Fruit fly (Drosophila melanogaster) whole organism, wandering third instar larva: ENCODE measurements around the gene CG13067.

Experiments used
- Abd-B ChIP-seq: fragments of >200 bp; optimal IDR thresholded peaks from 2 replicates; lab custom pipeline; 2017; ENCODE audit warnings: missing biosample characterization, missing genetic modification characterization
- CG9705 ChIP-seq: fragments of 200-800 bp; sonication (Bioruptor generic); optimal IDR thresholded peaks from 2 replicates; lab custom pipeline; 2018; ENCODE audit warnings: missing biosample characterization, mild to moderate bottlenecking, missing genetic modification characterization
- Dfd ChIP-seq: fragments of >200 bp; optimal IDR thresholded peaks from 2 replicates; lab custom pipeline; 2017; ENCODE audit warnings: missing biosample characterization, missing genetic modification characterization
- Dif ChIP-seq: fragments of 200-275, 200-300 bp; sonication (Bioruptor generic); optimal IDR thresholded peaks from 2 replicates; lab custom pipeline; 2018; ENCODE audit warnings: missing biosample characterization, missing genetic modification characterization; ENCODE audit not compliant: partially characterized antibody
- GATAd ChIP-seq: sonication (Bioruptor generic); optimal IDR thresholded peaks from 2 replicates; lab custom pipeline; 2016; ENCODE audit warnings: missing biosample characterization, missing genetic modification characterization
- HLH106 ChIP-seq: fragments of 200-800 bp; optimal IDR thresholded peaks from 3 replicates; lab custom pipeline; 2019; ENCODE audit warnings: missing biosample characterization, mild to moderate bottlenecking, missing genetic modification characterization, moderate library complexity
- Hnf4 ChIP-seq: fragments of 200-800 bp; sonication (Bioruptor generic); optimal IDR thresholded peaks from 2 replicates; lab custom pipeline; 2016; ENCODE audit warnings: missing biosample characterization, mild to moderate bottlenecking, missing genetic modification characterization
- Hr78 ChIP-seq: fragments of >200 bp; optimal IDR thresholded peaks from 2 replicates; lab custom pipeline; 2017; ENCODE audit warnings: missing biosample characterization, missing genetic modification characterization
- Hr83 ChIP-seq: fragments of 200-300 bp; sonication (Bioruptor generic); optimal IDR thresholded peaks from 2 replicates; lab custom pipeline; 2016; ENCODE audit warnings: missing biosample characterization, mild to moderate bottlenecking, missing genetic modification characterization, moderate library complexity; ENCODE audit not compliant: poor library complexity, severe bottlenecking
- Jra ChIP-seq: sonication (Bioruptor generic); optimal IDR thresholded peaks from 2 replicates; lab custom pipeline; 2016; ENCODE audit warnings: missing biosample characterization, missing genetic modification characterization
- Mio ChIP-seq: sonication (Bioruptor generic); optimal IDR thresholded peaks from 2 replicates; lab custom pipeline; 2016; ENCODE audit warnings: missing biosample characterization, missing genetic modification characterization
- Myc ChIP-seq: fragments of >200 bp; optimal IDR thresholded peaks from 2 replicates; lab custom pipeline; 2017
- N ChIP-seq: fragments of >200 bp; optimal IDR thresholded peaks from 2 replicates; lab custom pipeline; 2018; ENCODE audit warnings: missing biosample characterization, missing external identifiers, missing genetic modification characterization
- OdsH ChIP-seq: fragments of 200-800 bp; sonication (Bioruptor generic); optimal IDR thresholded peaks from 2 replicates; lab custom pipeline; 2016; ENCODE audit warnings: missing biosample characterization, mild to moderate bottlenecking, missing genetic modification characterization
- Sp1 ChIP-seq: fragments of 200-800 bp; sonication (Bioruptor generic); optimal IDR thresholded peaks from 3 replicates; lab custom pipeline; 2019; ENCODE audit warnings: missing biosample characterization, mild to moderate bottlenecking, missing genetic modification characterization, moderate library complexity
- Vsx2 ChIP-seq: fragments of 200-300, 225-300 bp; sonication (Bioruptor generic); optimal IDR thresholded peaks from 2 replicates; lab custom pipeline; 2018; ENCODE audit warnings: missing biosample characterization, missing genetic modification characterization; ENCODE audit not compliant: partially characterized antibody
- br ChIP-seq: fragments of 200-800 bp; sonication (Bioruptor generic); optimal IDR thresholded peaks from 2 replicates; lab custom pipeline; 2016; ENCODE audit warnings: missing biosample characterization, missing genetic modification characterization
- brk ChIP-seq: fragments of 200-800 bp; sonication (Bioruptor generic); optimal IDR thresholded peaks from 2 replicates; lab custom pipeline; 2016; ENCODE audit warnings: missing biosample characterization, mild to moderate bottlenecking, missing genetic modification characterization
- dl ChIP-seq, 2 experiments: fragments of 175-275, 200-275 bp in 1 of 2; fragments of 200-275 bp in 1 of 2; sonication (Bioruptor generic); optimal IDR thresholded peaks; lab custom pipeline; 2018; ENCODE audit warnings: mild to moderate bottlenecking in 2 of 2, missing biosample characterization in 2 of 2, missing genetic modification characterization in 2 of 2, moderate library complexity in 2 of 2; ENCODE audit not compliant: partially characterized antibody in 2 of 2, insufficient read depth in 1 of 2
- dmrt93B ChIP-seq: fragments of 200-800 bp; sonication (Bioruptor generic); optimal IDR thresholded peaks from 2 replicates; lab custom pipeline; 2018; ENCODE audit warnings: missing biosample characterization, mild to moderate bottlenecking, missing genetic modification characterization
- dsf ChIP-seq: sonication (Bioruptor generic); optimal IDR thresholded peaks from 2 replicates; lab custom pipeline; 2016; ENCODE audit warnings: missing biosample characterization, missing genetic modification characterization, borderline replicate concordance
- ey ChIP-seq: fragments of 200-800 bp; sonication (Bioruptor generic); optimal IDR thresholded peaks from 2 replicates; lab custom pipeline; 2016; ENCODE audit warnings: missing biosample characterization, missing genetic modification characterization
- fru ChIP-seq: fragments of 200-800 bp; sonication (Bioruptor generic); optimal IDR thresholded peaks from 3 replicates; lab custom pipeline; 2016; ENCODE audit warnings: missing biosample characterization, mild to moderate bottlenecking, missing genetic modification characterization
- h ChIP-seq: fragments of 200-800 bp; sonication (Bioruptor generic); optimal IDR thresholded peaks from 3 replicates; lab custom pipeline; 2016; ENCODE audit warnings: missing biosample characterization, mild to moderate bottlenecking, missing genetic modification characterization
- lola ChIP-seq: fragments of >200 bp; optimal IDR thresholded peaks from 2 replicates; lab custom pipeline; 2017; ENCODE audit warnings: missing biosample characterization, missing genetic modification characterization
- rgr ChIP-seq: fragments of 200-800 bp; sonication (Bioruptor generic); optimal IDR thresholded peaks from 3 replicates; lab custom pipeline; 2016; ENCODE audit warnings: missing biosample characterization, mild to moderate bottlenecking, missing genetic modification characterization
- sv ChIP-seq: fragments of 200-800 bp; sonication (Bioruptor generic); optimal IDR thresholded peaks from 3 replicates; lab custom pipeline; 2016; ENCODE audit warnings: missing biosample characterization, missing genetic modification characterization
- tai ChIP-seq: sonication (Bioruptor generic); optimal IDR thresholded peaks from 2 replicates; lab custom pipeline; 2016; ENCODE audit warnings: missing biosample characterization, missing genetic modification characterization
- usp ChIP-seq: fragments of >200 bp; optimal IDR thresholded peaks from 2 replicates; lab custom pipeline; 2017; ENCODE audit warnings: missing biosample characterization, missing genetic modification characterization

CG13067 gene

DNA sequence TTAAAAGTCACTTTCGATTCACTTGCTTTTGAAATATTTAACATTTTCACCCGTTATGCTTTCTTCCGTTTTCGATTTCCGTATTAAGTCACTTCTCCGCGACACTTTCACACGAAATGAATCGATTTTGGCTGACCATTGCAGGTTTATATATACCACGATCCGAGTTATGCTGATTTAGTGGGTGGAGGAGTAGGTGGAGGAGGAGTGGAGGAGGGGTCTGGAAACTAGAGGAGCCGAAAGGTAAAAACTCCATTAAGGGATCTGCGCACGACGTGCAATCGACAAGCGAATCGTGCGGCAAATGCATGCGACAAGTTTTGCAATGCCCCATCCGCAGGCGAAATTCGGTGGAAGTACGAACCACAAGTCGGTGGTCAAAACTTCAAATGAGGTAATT, 19.8 kb downstream of the CG13067 start, which contains the start of gene CG13045:
Gene CG13045, minus strand, starts transcription at position 101 of the 400 bp plus-strand sequence.
- no peak for TF ChIP-seq tai (GFP tag; lab: Kevin White, UChicago)
- TF ChIP-seq h (GFP tag; lab: Kevin White, UChicago) = no peak
- no peak for TF ChIP-seq usp
- no peak for TF ChIP-seq CG9705
- no peak for TF ChIP-seq ey (GFP tag; lab: Kevin White, UChicago)
- TF ChIP-seq Hr78 (GFP tag; lab: Kevin White, UChicago) = no peak
- no peak for TF ChIP-seq dsf
- no peak for TF ChIP-seq Vsx2 (GFP tag; lab: Kevin White, UChicago)
- no peak for TF ChIP-seq Hnf4 (GFP tag; lab: Kevin White, UChicago)
- no peak for TF ChIP-seq Jra (GFP tag; lab: Kevin White, UChicago)
- TF ChIP-seq lola (GFP tag; lab: Kevin White, UChicago) = no peak
- TF ChIP-seq br (GFP tag; lab: Kevin White, UChicago) = no peak
- TF ChIP-seq Mio (GFP tag; lab: Kevin White, UChicago) = no peak
- no peak for TF ChIP-seq rgr (GFP tag; lab: Kevin White, UChicago)
- no peak for TF ChIP-seq dl (GFP tag; optimal IDR thresholded peaks at IDR 0.05; lab: Kevin White, UChicago; ENCODE audit: insufficient read depth in 1 of 2, partially characterized antibody in 2 of 2)
- TF ChIP-seq Sp1 (GFP tag; lab: Kevin White, UChicago) = no peak
- no peak for TF ChIP-seq N (GFP tag; lab: Kevin White, UChicago)
- no peak for TF ChIP-seq sv (GFP tag; lab: Kevin White, UChicago)

DNA sequence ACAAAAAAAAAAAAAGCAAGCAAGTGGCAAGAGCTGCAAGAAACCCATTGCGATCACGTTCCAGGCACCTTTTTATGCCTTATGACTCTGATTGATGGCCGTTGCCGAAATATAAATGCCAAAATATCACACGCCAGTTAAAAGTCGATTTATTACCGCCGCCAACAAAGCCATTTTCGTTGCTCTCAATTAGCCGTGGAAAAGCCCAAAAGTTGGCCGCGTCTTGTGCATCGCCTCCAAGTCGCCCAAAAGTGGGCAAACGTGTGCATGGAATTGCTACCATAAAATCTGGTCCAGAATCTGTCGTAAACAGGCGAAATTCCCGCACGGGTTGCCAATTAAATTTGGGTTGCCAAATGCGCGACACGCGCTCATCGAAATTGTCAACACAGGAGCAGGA, 20.6 kb downstream of the CG13067 start:
- TF ChIP-seq OdsH (GFP tag; lab: Kevin White, UChicago) (no peak), Myc (lab: Kevin White, UChicago) (peak; percentile 76), Hr83 (no peak), ey (GFP tag; lab: Kevin White, UChicago) (no peak), Abd-B (no peak), rgr (GFP tag; lab: Kevin White, UChicago) (no peak), sv (GFP tag; lab: Kevin White, UChicago) (no peak), dsf (no peak), Sp1 (GFP tag; lab: Kevin White, UChicago) (no peak), N (GFP tag; lab: Kevin White, UChicago) (peak; percentile 32), lola (GFP tag; lab: Kevin White, UChicago) (peak; percentile 51), tai (GFP tag; lab: Kevin White, UChicago) (no peak), Vsx2 (GFP tag; lab: Kevin White, UChicago) (peak; percentile 88)
- TF ChIP-seq, all 38 proteins: peak for 4

DNA sequence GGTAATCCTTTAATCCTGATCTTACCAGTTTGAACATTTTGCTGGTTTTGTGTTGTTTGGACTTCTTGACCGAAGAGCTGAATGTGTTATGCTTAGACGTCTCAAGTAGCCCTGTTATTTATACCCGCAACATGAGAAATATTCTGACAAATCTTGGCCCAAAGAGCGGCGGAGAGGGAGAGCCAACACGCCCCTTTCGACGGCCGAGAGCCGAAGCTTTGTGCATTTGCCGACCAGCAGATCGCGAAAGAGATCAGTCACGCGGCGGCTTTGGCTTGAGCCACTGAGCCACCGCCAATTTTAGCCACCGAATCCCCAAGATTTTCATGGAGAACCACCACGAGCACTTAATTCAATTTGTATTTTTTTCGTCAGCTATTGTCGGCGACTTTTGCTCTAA, 24.4 kb downstream of the CG13067 start, which contains the start of gene CG4962:
Gene CG4962, minus strand, starts transcription at position 101 of the 400 bp plus-strand sequence.
- TF ChIP-seq Dif (no peak), dl (GFP tag; optimal IDR thresholded peaks at IDR 0.05; lab: Kevin White, UChicago; ENCODE audit: insufficient read depth in 1 of 2, partially characterized antibody in 2 of 2) (no peak), rgr (GFP tag; lab: Kevin White, UChicago) (no peak), OdsH (GFP tag; lab: Kevin White, UChicago) (no peak), CG9705 (no peak), GATAd (no peak), Vsx2 (GFP tag; lab: Kevin White, UChicago) (no peak)

DNA sequence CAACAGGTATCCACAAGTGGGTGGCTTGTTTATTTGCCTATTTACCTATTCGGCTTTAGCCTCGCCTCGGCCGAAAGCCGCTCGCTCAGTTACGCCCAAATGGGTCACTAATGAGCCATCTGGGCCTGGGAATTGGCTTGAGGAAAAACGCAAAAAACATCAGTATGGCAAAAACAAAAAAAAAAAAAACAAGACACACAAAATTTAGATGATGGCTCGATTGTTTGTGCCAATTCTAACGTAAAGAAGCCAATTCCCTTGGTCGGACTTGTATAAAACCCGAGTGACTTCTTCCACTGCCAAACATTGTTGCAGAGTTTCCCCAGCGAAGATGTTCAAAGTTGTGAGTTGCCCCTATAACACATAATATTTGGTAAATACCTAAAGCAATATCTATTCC, 30.1 kb downstream of the CG13067 start, which contains the start of gene CG4982:
Gene CG4982, plus strand, starts transcription at position 301 of the 400 bp plus-strand sequence.
- TF ChIP-seq OdsH (GFP tag; lab: Kevin White, UChicago) = no peak
- TF ChIP-seq, all 38 proteins: peak for 0

DNA sequence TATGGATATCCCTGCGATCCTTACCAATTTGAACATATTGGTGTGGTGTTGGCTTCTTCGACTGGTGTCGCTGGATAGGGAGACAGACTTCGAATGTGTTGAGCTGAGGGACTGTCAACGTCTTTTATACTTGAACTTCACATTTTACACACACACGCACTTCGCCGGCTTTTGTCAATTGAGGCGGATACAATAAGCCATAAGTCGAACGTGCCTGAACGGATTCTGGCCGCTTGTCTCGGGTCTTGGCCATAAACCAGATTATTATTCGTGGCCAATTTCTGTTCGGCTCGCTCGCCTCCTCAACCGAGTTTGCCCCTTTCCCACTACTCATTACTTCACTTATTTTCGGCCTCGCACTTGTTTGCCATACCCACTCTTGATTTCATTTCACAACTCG, 32.0 kb downstream of the CG13067 start, which contains the start of gene CG13044:
Gene CG13044, minus strand, starts transcription at position 101 of the 400 bp plus-strand sequence.
- no peak for TF ChIP-seq Sp1 (GFP tag; lab: Kevin White, UChicago)
- no peak for TF ChIP-seq HLH106 (tag; lab: Kevin White, UChicago)
- TF ChIP-seq Dfd (GFP tag; lab: Kevin White, UChicago) = no peak
- TF ChIP-seq fru = no peak
- no peak for TF ChIP-seq tai (GFP tag; lab: Kevin White, UChicago)
- TF ChIP-seq br (GFP tag; lab: Kevin White, UChicago) = no peak
- no peak for TF ChIP-seq Myc (lab: Kevin White, UChicago)
- TF ChIP-seq OdsH (GFP tag; lab: Kevin White, UChicago) = no peak
- TF ChIP-seq GATAd = no peak
- TF ChIP-seq brk (GFP tag; lab: Kevin White, UChicago) = no peak
- TF ChIP-seq Jra (GFP tag; lab: Kevin White, UChicago) = no peak
- TF ChIP-seq dmrt93B (GFP tag; lab: Kevin White, UChicago) = no peak
